Worm (Caenorhabditis elegans) whole organism, young adult: ENCODE measurements around the gene serp-1.2.
A peak's percentile ranks its signal among the peaks of the same experiment; 100 is the strongest.

Experiments used
- C06A6.2 ChIP-seq: fragments of 200-800 bp; sonication (Bioruptor generic); conservative IDR thresholded peaks from 2 replicates; pipeline ENCODE4 v1.3.6; 2022; ENCODE audit warnings: missing genetic modification characterization, missing compliant biosample characterization
- F33H1.4 ChIP-seq: fragments of 200-800 bp; sonication (Bioruptor generic); IDR thresholded peaks from 2 replicates; pipeline ENCODE4 v1.3.6; 2022; ENCODE audit warnings: missing genetic modification reagents, missing genetic modification characterization, missing compliant biosample characterization
- F37B4.10 ChIP-seq: fragments of 200-800 bp; sonication (Bioruptor generic); IDR thresholded peaks from 2 replicates; pipeline ENCODE4 v1.3.6; 2022; ENCODE audit warnings: missing genetic modification characterization, missing compliant biosample characterization
- F57A8.1 ChIP-seq: fragments of 200-800 bp; sonication (Bioruptor generic); optimal IDR thresholded peaks from 2 replicates; lab custom pipeline; 2018; ENCODE audit warnings: mild to moderate bottlenecking, missing genetic modification characterization, moderate library complexity, missing compliant biosample characterization
- K11D2.4 ChIP-seq: fragments of 200-800 bp; sonication (Bioruptor generic); IDR thresholded peaks from 2 replicates; pipeline ENCODE4 v1.3.6; 2022; ENCODE audit warnings: missing genetic modification reagents, missing genetic modification characterization, missing compliant biosample characterization
- T07F8.4 ChIP-seq: sonication (generic microtip); optimal IDR thresholded peaks from 2 replicates; lab custom pipeline; 2016; ENCODE audit warnings: mild to moderate bottlenecking, missing genetic modification characterization, moderate library complexity, missing compliant biosample characterization
- Y79H2A.3 ChIP-seq: fragments of 200-800 bp; sonication (Bioruptor generic); conservative IDR thresholded peaks from 2 replicates; pipeline ENCODE4 v1.3.6; 2022; ENCODE audit warnings: missing genetic modification reagents, missing genetic modification characterization, missing compliant biosample characterization
- atf-7 ChIP-seq: sonication (generic microtip); optimal IDR thresholded peaks from 2 replicates; lab custom pipeline; 2017; ENCODE audit warnings: mild to moderate bottlenecking, missing genetic modification characterization, missing compliant biosample characterization
- attf-5 ChIP-seq: fragments of 200-800 bp; sonication (Bioruptor generic); optimal IDR thresholded peaks from 2 replicates; lab custom pipeline; 2018; ENCODE audit warnings: mild to moderate bottlenecking, missing genetic modification characterization, missing compliant biosample characterization
- attf-6 ChIP-seq: fragments of 200-800 bp; sonication (Bioruptor generic); IDR thresholded peaks from 2 replicates; pipeline ENCODE4 v1.3.6; 2022; ENCODE audit warnings: missing genetic modification reagents, missing genetic modification characterization, missing compliant biosample characterization
- bed-2 ChIP-seq: fragments of 200-800 bp; sonication (Bioruptor generic); IDR thresholded peaks from 2 replicates; pipeline ENCODE4 v1.3.6; 2022; ENCODE audit warnings: missing genetic modification reagents, missing genetic modification characterization, missing compliant biosample characterization
- ceh-27 ChIP-seq: fragments of 200-800 bp; sonication (Bioruptor generic); optimal IDR thresholded peaks from 2 replicates; lab custom pipeline; 2018; ENCODE audit warnings: mild to moderate bottlenecking, missing genetic modification characterization, moderate library complexity, missing compliant biosample characterization
- ceh-79 ChIP-seq: sonication (generic microtip); optimal IDR thresholded peaks from 2 replicates; lab custom pipeline; 2017; ENCODE audit warnings: mild to moderate bottlenecking, missing genetic modification characterization, missing compliant biosample characterization
- ceh-91 ChIP-seq: fragments of 200-800 bp; sonication (Bioruptor generic); IDR thresholded peaks from 2 replicates; pipeline ENCODE4 v1.3.6; 2022; ENCODE audit warnings: missing genetic modification reagents, missing genetic modification characterization, missing compliant biosample characterization
- chd-7 ChIP-seq: sonication (generic microtip); optimal IDR thresholded peaks from 2 replicates; lab custom pipeline; 2016; ENCODE audit warnings: mild to moderate bottlenecking, missing genetic modification characterization, moderate library complexity, missing compliant biosample characterization
- dpff-1 ChIP-seq: sonication (generic microtip); optimal IDR thresholded peaks from 2 replicates; lab custom pipeline; 2017; ENCODE audit warnings: mild to moderate bottlenecking, missing genetic modification characterization, missing compliant biosample characterization
- efl-1 ChIP-seq: fragments of 150-350 bp; optimal IDR thresholded peaks from 2 replicates; lab custom pipeline; 2014; ENCODE audit warnings: missing biosample characterization, missing genetic modification reagents, missing genetic modification characterization
- egrh-3 ChIP-seq: fragments of 200-800 bp; sonication (Bioruptor generic); IDR thresholded peaks from 2 replicates; pipeline ENCODE4 v1.3.6; 2022; ENCODE audit warnings: missing genetic modification reagents, missing genetic modification characterization, missing compliant biosample characterization
- ets-4 ChIP-seq: fragments of 200-800 bp; sonication (Bioruptor generic); optimal IDR thresholded peaks from 2 replicates; lab custom pipeline; 2018; ENCODE audit warnings: mild to moderate bottlenecking, missing genetic modification characterization, missing compliant biosample characterization
- fkh-3 ChIP-seq: sonication (generic microtip); optimal IDR thresholded peaks from 2 replicates; lab custom pipeline; 2016; ENCODE audit warnings: mild to moderate bottlenecking, missing genetic modification characterization, missing compliant biosample characterization
- hmg-20 ChIP-seq: fragments of 200-800 bp; sonication (Bioruptor generic); IDR thresholded peaks from 2 replicates; pipeline ENCODE4 v1.3.6; 2022; ENCODE audit warnings: missing genetic modification reagents, missing genetic modification characterization, missing compliant biosample characterization
- hrde-1 ChIP-seq: sonication (generic microtip); optimal IDR thresholded peaks from 2 replicates; lab custom pipeline; 2016; ENCODE audit warnings: missing genetic modification characterization, mild to moderate bottlenecking, missing compliant biosample characterization, moderate library complexity, missing genotype, missing genetic modification reagents, borderline replicate concordance
- hsf-1 ChIP-seq: fragments of 200-800 bp; sonication (Bioruptor generic); IDR thresholded peaks from 2 replicates; pipeline ENCODE4 v1.3.6; 2022; ENCODE audit warnings: missing genetic modification reagents, missing genetic modification characterization, missing compliant biosample characterization
- let-607 ChIP-seq, 2 experiments: fragments of 200-800 bp in 1 of 2; sonication (Bioruptor generic) in 1 of 2; sonication (generic microtip) in 1 of 2; optimal IDR thresholded peaks; 2 replicates each; lab custom pipeline; 2016 to 2018; ENCODE audit warnings: mild to moderate bottlenecking in 2 of 2, missing compliant biosample characterization in 2 of 2, missing genetic modification characterization in 2 of 2, moderate library complexity in 2 of 2, missing genotype in 1 of 2
- lsl-1 ChIP-seq: fragments of 200-800 bp; sonication (Bioruptor generic); optimal IDR thresholded peaks from 2 replicates; lab custom pipeline; 2018; ENCODE audit warnings: mild to moderate bottlenecking, missing genetic modification characterization, moderate library complexity, missing compliant biosample characterization
- lsy-27 ChIP-seq: sonication (generic microtip); optimal IDR thresholded peaks from 2 replicates; lab custom pipeline; 2017; ENCODE audit warnings: missing genetic modification characterization, mild to moderate bottlenecking, missing compliant biosample characterization, antibody characterized with exemption, missing genotype, borderline replicate concordance; ENCODE audit not compliant: insufficient read depth
- madf-3 ChIP-seq: fragments of 200-800 bp; sonication (Bioruptor generic); IDR thresholded peaks from 2 replicates; pipeline ENCODE4 v1.3.6; 2022; ENCODE audit warnings: missing genetic modification reagents, missing genetic modification characterization, missing compliant biosample characterization
- madf-6 ChIP-seq: fragments of 200-800 bp; sonication (Bioruptor generic); IDR thresholded peaks from 2 replicates; pipeline ENCODE4 v1.3.6; 2022; ENCODE audit warnings: missing genetic modification reagents, missing genetic modification characterization, missing compliant biosample characterization
- madf-8 ChIP-seq: fragments of 200-800 bp; sonication (Bioruptor generic); conservative IDR thresholded peaks from 2 replicates; pipeline ENCODE4 v1.3.6; 2022; ENCODE audit warnings: missing genetic modification reagents, missing genetic modification characterization, missing compliant biosample characterization
- nhr-120 ChIP-seq: fragments of 200-800 bp; sonication (Bioruptor generic); IDR thresholded peaks from 2 replicates; pipeline ENCODE4 v1.3.6; 2022; ENCODE audit warnings: missing genetic modification characterization, missing compliant biosample characterization
- nhr-27 ChIP-seq: fragments of 200-800 bp; sonication (Bioruptor generic); optimal IDR thresholded peaks from 2 replicates; lab custom pipeline; 2018; ENCODE audit warnings: mild to moderate bottlenecking, missing genetic modification characterization, moderate library complexity, missing compliant biosample characterization
- pbrm-1 ChIP-seq: fragments of 200-800 bp; sonication (Bioruptor generic); IDR thresholded peaks from 2 replicates; pipeline ENCODE4 v1.3.6; 2022; ENCODE audit warnings: missing genetic modification reagents, missing genetic modification characterization, missing compliant biosample characterization
- rpc-1 ChIP-seq, 2 experiments: fragments of 150-350 bp in 1 of 2; sonication (generic microtip) in 1 of 2; optimal IDR thresholded peaks; 2 replicates each; lab custom pipeline; 2014 to 2018; ENCODE audit warnings: missing biosample characterization in 1 of 2, missing genetic modification characterization in 1 of 2, missing genetic modification reagents in 1 of 2, missing genotype in 1 of 2
- snpc-3.4 ChIP-seq: sonication (generic microtip); optimal IDR thresholded peaks from 2 replicates; lab custom pipeline; 2017; ENCODE audit warnings: missing genetic modification characterization, mild to moderate bottlenecking, missing compliant biosample characterization, antibody characterized with exemption, moderate library complexity, missing genotype, missing genetic modification reagents
- snpc-4 ChIP-seq, 5 experiments: fragments of 150-350 bp in 1 of 5; sonication (generic microtip) in 4 of 5; optimal IDR thresholded peaks; 2 replicates each; lab custom pipeline; 2014 to 2018; ENCODE audit warnings: missing genetic modification characterization in 5 of 5, missing biosample characterization in 3 of 5, antibody characterized with exemption in 2 of 5, mild to moderate bottlenecking in 2 of 5, missing compliant biosample characterization in 2 of 5, missing genotype in 2 of 5, moderate library complexity in 2 of 5, missing genetic modification reagents in 1 of 5
- somi-1 ChIP-seq: fragments of 200-800 bp; sonication (Bioruptor generic); optimal IDR thresholded peaks from 2 replicates; lab custom pipeline; 2018; ENCODE audit warnings: mild to moderate bottlenecking, missing genetic modification characterization, missing compliant biosample characterization
- xnd-1 ChIP-seq: sonication (generic microtip); optimal IDR thresholded peaks from 2 replicates; lab custom pipeline; 2016; ENCODE audit warnings: missing genotype, missing genetic modification reagents, missing genetic modification characterization, missing compliant biosample characterization
- ztf-22 ChIP-seq: fragments of 200-800 bp; sonication (Bioruptor generic); optimal IDR thresholded peaks from 2 replicates; lab custom pipeline; 2018; ENCODE audit warnings: mild to moderate bottlenecking, missing genetic modification characterization, moderate library complexity, missing compliant biosample characterization
- ztf-3 ChIP-seq: fragments of 200-800 bp; sonication (Bioruptor generic); optimal IDR thresholded peaks from 2 replicates; lab custom pipeline; 2018; ENCODE audit warnings: mild to moderate bottlenecking, missing genetic modification characterization, missing compliant biosample characterization

serp-1.2 gene

DNA sequence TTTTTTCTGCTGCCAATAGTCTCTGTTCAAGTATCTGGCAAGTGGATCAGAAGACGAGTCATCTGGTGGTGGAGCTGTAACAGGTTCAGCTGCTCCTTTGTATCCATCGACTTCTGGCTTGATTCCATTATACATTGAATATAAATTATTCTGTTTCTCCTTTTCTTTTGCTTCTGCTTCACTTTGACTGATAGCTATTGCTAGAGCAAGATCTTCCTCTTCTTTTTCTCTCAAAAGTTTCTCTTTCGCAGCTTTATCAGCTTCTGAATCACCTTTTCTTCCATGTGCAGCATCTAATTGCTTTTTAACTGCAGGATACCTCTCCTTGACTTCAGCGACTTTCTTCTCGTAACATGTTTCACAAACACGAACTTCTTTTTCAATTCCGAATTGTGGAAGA is 21.9 kb upstream of the serp-1.2 start:
- TF ChIP-seq ztf-3 (GFP tag; lab: Kevin White, UChicago) (no peak), ets-4 (no peak), F37B4.10 (no peak), chd-7 (tag; lab: Kevin White, UChicago) (no peak), ceh-79 (tag; lab: Kevin White, UChicago) (no peak), rpc-1 (optimal IDR thresholded peaks at IDR 0.05; lab: Kevin White, UChicago) (no peak), rpc-1 (tag; optimal IDR thresholded peaks at IDR 0.05; lab: Kevin White, UChicago) (no peak), hmg-20 (no peak), egrh-3 (GFP tag; lab: Robert Waterston, UW) (no peak), ceh-91 (GFP tag; lab: Robert Waterston, UW) (no peak), nhr-120 (GFP tag; lab: Robert Waterston, UW) (no peak), snpc-3.4 (tag; lab: Kevin White, UChicago) (no peak), F57A8.1 (GFP tag; lab: Kevin White, UChicago) (no peak), snpc-4 (GFP tag; optimal IDR thresholded peaks at IDR 0.05; lab: Kevin White, UChicago) (no peak), snpc-4 (tag; optimal IDR thresholded peaks at IDR 0.05; lab: Kevin White, UChicago) (no peak), bed-2 (no peak), nhr-27 (tag; lab: Kevin White, UChicago) (no peak), atf-7 (tag; lab: Kevin White, UChicago) (no peak), attf-6 (GFP tag; lab: Robert Waterston, UW) (no peak), dpff-1 (no peak), pbrm-1 (GFP tag; lab: Robert Waterston, UW) (no peak)

DNA sequence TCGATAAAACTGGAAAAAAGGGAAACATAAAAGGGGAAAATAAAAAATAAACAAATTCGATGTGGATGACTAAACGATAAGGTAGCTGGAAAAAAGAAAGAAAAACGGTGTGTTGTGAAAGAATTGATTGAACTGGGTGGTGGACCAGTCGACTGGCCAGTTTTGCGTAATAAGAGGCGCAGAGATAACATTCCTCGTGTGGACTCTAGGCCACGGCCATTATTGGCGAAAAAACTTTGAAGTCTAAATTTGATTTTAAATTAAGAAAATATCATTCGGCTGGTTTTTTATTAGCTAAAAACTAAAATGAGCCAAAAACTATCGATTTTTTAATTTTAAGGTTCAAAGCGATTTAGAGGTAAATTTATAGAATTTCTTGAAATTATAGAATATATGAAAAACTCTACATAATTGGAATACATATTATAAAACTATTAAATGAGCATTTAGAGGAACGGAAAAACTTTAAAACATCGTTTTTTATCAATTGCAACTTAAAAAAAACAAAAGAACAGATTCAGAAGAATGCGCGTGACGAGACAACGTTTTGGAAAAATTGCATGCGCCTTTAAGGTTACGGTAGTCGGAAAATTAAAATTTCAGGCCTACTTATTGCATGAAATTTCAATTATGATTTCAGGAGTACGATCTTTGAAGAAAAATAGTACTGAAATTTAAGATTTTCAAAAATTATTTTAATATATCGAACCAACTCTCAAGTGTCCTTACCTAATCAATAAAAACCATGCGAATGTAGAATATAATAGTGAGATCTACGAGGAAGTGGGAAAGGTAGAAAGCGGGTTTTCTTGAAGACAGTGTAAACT is 20.0 kb upstream of the serp-1.2 start, which contains the start of gene hgrs-1:
Gene hgrs-1 (minus strand): TSS at position 777 of the 827 bp plus-strand sequence.
- TF ChIP-seq Y79H2A.3 (GFP tag; lab: Robert Waterston, UW) (no peak), attf-5 (GFP tag; lab: Kevin White, UChicago) (peak; percentile 35), xnd-1 (peak; percentile 86), F33H1.4 (GFP tag; lab: Robert Waterston, UW) (peak; percentile 43), madf-3 (GFP tag; lab: Robert Waterston, UW) (no peak), C06A6.2 (GFP tag; lab: Robert Waterston, UW) (no peak), hsf-1 (GFP tag; lab: Robert Waterston, UW) (no peak), madf-8 (GFP tag; lab: Robert Waterston, UW) (peak; percentile 94), ets-4 (no peak), ceh-27 (GFP tag; lab: Kevin White, UChicago) (no peak), somi-1 (GFP tag; lab: Kevin White, UChicago) (no peak), ztf-22 (no peak), fkh-3 (tag; lab: Kevin White, UChicago) (no peak), lsl-1 (GFP tag; lab: Kevin White, UChicago) (peak; percentile 87), nhr-120 (GFP tag; lab: Robert Waterston, UW) (no peak), efl-1 (GFP tag; lab: Kevin White, UChicago) (peak; percentile 36), madf-6 (GFP tag; lab: Robert Waterston, UW) (peak; percentile 98)

ce11 chrIV:8206314-8206713 is 19.2 kb upstream of the serp-1.2 start, which contains the start of gene svh-1:
Gene svh-1, plus strand, starts transcription at chrIV:8206614.
- TF ChIP-seq hrde-1: no peak
- TF ChIP-seq attf-6 (GFP tag; lab: Robert Waterston, UW): no peak
- TF ChIP-seq T07F8.4 (tag; lab: Kevin White, UChicago): no peak
- TF ChIP-seq let-607 (tag; optimal IDR thresholded peaks at IDR 0.05; lab: Kevin White, UChicago): no peak
- no peak for TF ChIP-seq lsy-27
- no peak for TF ChIP-seq K11D2.4 (GFP tag; lab: Robert Waterston, UW)
